Fruit fly (Drosophila melanogaster): Measurements from ENCODE around the gene mthl5.

dm6 chr3R:11930962-11931361 is 44.0 kb upstream of the mthl5 start, which contains the start of gene CG14731:
- TF ChIP-seq exex (tag; optimal IDR thresholded peaks at IDR 0.05) = no peak
- TF ChIP-seq ATbp (GFP tag; optimal IDR thresholded peaks at IDR 0.05) = no peak
- TF ChIP-seq br (optimal IDR thresholded peaks at IDR 0.05) = no peak
- TF ChIP-seq pum (GFP tag; optimal IDR thresholded peaks at IDR 0.05) = no peak
- no peak for TF ChIP-seq CG18262 (tag; optimal IDR thresholded peaks at IDR 0.05)
- no peak for TF ChIP-seq CG4707 (GFP tag; optimal IDR thresholded peaks at IDR 0.05)
- no peak for TF ChIP-seq lilli (GFP tag; optimal IDR thresholded peaks at IDR 0.05)

All from whole organism, embryonic.